Fruit fly (Drosophila melanogaster): ENCODE data around the gene CG32264.

The CG32264 gene

DNA sequence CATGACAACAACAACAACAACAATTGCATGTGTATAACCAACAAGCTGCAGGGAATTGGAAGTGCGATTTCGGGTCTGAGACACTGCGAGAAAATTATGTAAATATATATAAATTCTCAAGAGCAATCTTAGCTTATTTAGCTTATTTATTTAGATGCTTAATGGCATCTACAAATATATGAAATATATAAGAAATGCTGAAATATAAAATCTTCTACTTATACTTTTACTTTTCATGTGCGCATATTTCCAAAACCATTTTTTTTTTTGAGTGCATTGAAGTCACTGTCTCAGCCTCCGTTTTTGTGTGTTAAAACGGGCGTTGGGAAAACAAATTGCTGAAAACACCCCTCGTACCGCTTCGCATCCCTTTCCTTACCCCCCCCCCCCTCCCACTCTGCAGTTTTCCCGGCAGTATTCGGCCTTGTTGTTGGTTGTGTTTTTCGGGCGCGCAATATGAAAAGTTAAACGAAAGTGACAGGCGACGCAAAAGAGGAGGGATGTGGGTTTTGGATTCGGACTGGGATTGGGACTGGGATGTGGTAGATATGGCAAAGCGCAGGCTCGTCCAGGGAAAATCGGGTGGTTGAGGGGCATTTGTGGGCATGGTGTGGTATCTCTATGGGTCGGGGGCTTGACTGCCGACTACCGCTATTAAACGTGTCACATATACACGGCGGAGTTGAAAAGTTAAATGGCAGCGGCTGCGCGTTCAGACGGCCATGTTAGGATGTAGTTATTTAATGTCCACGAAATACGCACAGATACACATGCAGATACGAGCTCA lies 49.1 kb upstream of the CG32264 start (continued):
- 0 out of 2 replicates have a peak, but pooled peaks have one; percentile 4 for TF ChIP-seq ap (GFP tag; IDR thresholded peaks at IDR 0.05)
- peak; percentile 46; the same call in 1 of the 2 replicates for TF ChIP-seq CG32772 (GFP tag; IDR thresholded peaks at IDR 0.05)
- no peak; the same call in 1 of the 2 replicates for TF ChIP-seq chm (GFP tag; IDR thresholded peaks at IDR 0.05)
- TF ChIP-seq esg (GFP tag; conservative IDR thresholded peaks at IDR 0.05), result peak; percentile 50
- TF ChIP-seq Chrac-16 (GFP tag; optimal IDR thresholded peaks at IDR 0.05), result peak; percentile 48
- no peak for TF ChIP-seq disco-r (GFP tag; optimal IDR thresholded peaks at IDR 0.05)
- TF ChIP-seq Hsf (GFP tag; optimal IDR thresholded peaks at IDR 0.05), result peak; percentile 28
- TF ChIP-seq CG5245 (GFP tag; optimal IDR thresholded peaks at IDR 0.05), result peak; percentile 2
- TF ChIP-seq MESR4 (GFP tag; optimal IDR thresholded peaks at IDR 0.05), result no peak
- TF ChIP-seq Scr (GFP tag; IDR thresholded peaks at IDR 0.05; ENCODE audit: partially characterized antibody), result no peak
- TF ChIP-seq CG7372 (GFP tag; IDR thresholded peaks at IDR 0.05), result 0 out of 2 replicates have a peak, but pooled peaks have one; percentile 11
- TF ChIP-seq phol (tag; optimal IDR thresholded peaks at IDR 0.05), result peak; percentile 63
- no peak for TF ChIP-seq fu2 (GFP tag; optimal IDR thresholded peaks at IDR 0.05)
- peak; percentile 15 for TF ChIP-seq CG9437 (GFP tag; optimal IDR thresholded peaks at IDR 0.05)
- TF ChIP-seq CG14667 (GFP tag; IDR thresholded peaks at IDR 0.05), result 0 out of 2 replicates have a peak, but pooled peaks have one; percentile 30
- peak; percentile 32 for TF ChIP-seq Lhr (GFP tag; optimal IDR thresholded peaks at IDR 0.05)
- peak; percentile 41 for TF ChIP-seq fd96Cb (tag; optimal IDR thresholded peaks at IDR 0.05)
- TF ChIP-seq bcd (GFP tag; optimal IDR thresholded peaks at IDR 0.05), result peak; percentile 46
- no peak for TF ChIP-seq al (GFP tag; IDR thresholded peaks at IDR 0.05)
- TF ChIP-seq CG6689 (GFP tag; IDR thresholded peaks at IDR 0.05), result peak; percentile 69
- TF ChIP-seq Xbp1 (GFP tag; optimal IDR thresholded peaks at IDR 0.05), result peak; percentile 42
- TF ChIP-seq CG2678 (tag; optimal IDR thresholded peaks at IDR 0.05), result peak; percentile 53
- TF ChIP-seq CG30403 (GFP tag; optimal IDR thresholded peaks at IDR 0.05), result peak; percentile 47
- TF ChIP-seq Sox102F (GFP tag; optimal IDR thresholded peaks at IDR 0.05), result peak; percentile 60
- peak; percentile 6 for TF ChIP-seq CG30431 (GFP tag; optimal IDR thresholded peaks at IDR 0.05)
- TF ChIP-seq CG10209 (GFP tag; optimal IDR thresholded peaks at IDR 0.05), result peak; percentile 56
- TF ChIP-seq gce (GFP tag; IDR thresholded peaks at IDR 0.05), result no peak
- TF ChIP-seq CG11723 (GFP tag; optimal IDR thresholded peaks at IDR 0.05), result peak; percentile 33
- no peak for TF ChIP-seq cad (GFP tag; optimal IDR thresholded peaks at IDR 0.05)
- TF ChIP-seq CG5180 (GFP tag; optimal IDR thresholded peaks at IDR 0.05), result peak; percentile 37
- peak; percentile 53 for TF ChIP-seq CG1602 (GFP tag; optimal IDR thresholded peaks at IDR 0.05)
- TF ChIP-seq zfh1 (GFP tag; IDR thresholded peaks at IDR 0.05), result peak; percentile 62; the same call in 1 of the 3 replicates
- TF ChIP-seq grau (tag; optimal IDR thresholded peaks at IDR 0.05), result peak; percentile 51
- peak; percentile 12 for TF ChIP-seq CG2116 (GFP tag; optimal IDR thresholded peaks at IDR 0.05)
- TF ChIP-seq chif (GFP tag; optimal IDR thresholded peaks at IDR 0.05), result peak in 1 of 2 experiments; percentile 1
- peak; percentile 19 for TF ChIP-seq CG1233 (GFP tag; optimal IDR thresholded peaks at IDR 0.05)
- peak; percentile 59 for TF ChIP-seq CG15601 (tag; optimal IDR thresholded peaks at IDR 0.05)
- peak; percentile 60 for TF ChIP-seq CG8924 (tag; optimal IDR thresholded peaks at IDR 0.05)
- TF ChIP-seq Jarid2 (GFP tag; optimal IDR thresholded peaks at IDR 0.05), result peak; percentile 11
- 0 out of 2 replicates have a peak, but pooled peaks have one; percentile 22 for TF ChIP-seq E2f1 (GFP tag; IDR thresholded peaks at IDR 0.05)
- TF ChIP-seq otp (GFP tag; IDR thresholded peaks at IDR 0.05), result 0 out of 3 replicates have a peak, but pooled peaks have one; percentile 25
- TF ChIP-seq Max (GFP tag; optimal IDR thresholded peaks at IDR 0.05), result peak; percentile 4
- peak; percentile 90 for TF ChIP-seq dmrt11E (tag; optimal IDR thresholded peaks at IDR 0.05)
- peak; percentile 22 to 25 for TF ChIP-seq Pdp1 (GFP tag; optimal IDR thresholded peaks at IDR 0.05)
- TF ChIP-seq CG3407 (GFP tag; optimal IDR thresholded peaks at IDR 0.05), result peak; percentile 43
- TF ChIP-seq stc (GFP tag; IDR thresholded peaks at IDR 0.05), result peak; percentile 50; the same call in 1 of the 2 replicates
- TF ChIP-seq Nf-YA (GFP tag; IDR thresholded peaks at IDR 0.05), result peak; percentile 40; the same call in 1 of the 2 replicates
- peak; percentile 70 for TF ChIP-seq Ssrp (tag; optimal IDR thresholded peaks at IDR 0.05)
